5 fruit fly cellular contexts compared by ENCODE assay signal in genomic region chrX:6678635-6679501, dm6.
TF ChIP-seq lines count a peak whose summit lies in the region.

Gene ND-ASHI, minus strand, starts transcription at chrX:6679118.

- TF ChIP-seq CTCF in whole organism, embryonic (GFP tag; optimal IDR thresholded peaks at IDR 0.05; lab: Kevin White, UChicago): peak; percentile 66

TF ChIP-seq in whole organism, adult, 20 proteins besides CTCF, POLR2A, EP300 and RAD21 (continues in another document):
- TF ChIP-seq Mnt (GFP tag; optimal IDR thresholded peaks at IDR 0.05; lab: Kevin White, UChicago) (peak; percentile 79), bab1 (GFP tag; optimal IDR thresholded peaks at IDR 0.05; lab: Kevin White, UChicago) (peak; percentile 89), CG11617 (GFP tag; optimal IDR thresholded peaks at IDR 0.05; lab: Kevin White, UChicago) (peak; percentile 88), Hr96 (GFP tag; optimal IDR thresholded peaks at IDR 0.05; lab: Kevin White, UChicago) (no peak), ovo (GFP tag; optimal IDR thresholded peaks at IDR 0.05; lab: Kevin White, UChicago) (peak; percentile 30), CG14711 (tag; optimal IDR thresholded peaks at IDR 0.05; lab: Kevin White, UChicago) (peak; percentile 88), Clk (GFP tag; optimal IDR thresholded peaks at IDR 0.05; lab: Kevin White, UChicago) (peak; percentile 77), CG12768 (GFP tag; optimal IDR thresholded peaks at IDR 0.05; lab: Kevin White, UChicago) (peak; percentile 95), pad (GFP tag; optimal IDR thresholded peaks at IDR 0.05; lab: Kevin White, UChicago) (peak; percentile 89), kay (GFP tag; lab: Kevin White, UChicago; ENCODE audit: borderline replicate concordance) (no peak), Crg-1 (GFP tag; optimal IDR thresholded peaks at IDR 0.05; lab: Kevin White, UChicago) (peak; percentile 85), CG1620 (GFP tag; optimal IDR thresholded peaks at IDR 0.05; lab: Kevin White, UChicago) (peak; percentile 83), CG7045 (GFP tag; optimal IDR thresholded peaks at IDR 0.05; lab: Kevin White, UChicago) (peak; percentile 87), toe (GFP tag; optimal IDR thresholded peaks at IDR 0.05; lab: Kevin White, UChicago) (no peak), CG5204 (GFP tag; optimal IDR thresholded peaks at IDR 0.05; lab: Kevin White, UChicago) (no peak), CG33017 (tag; optimal IDR thresholded peaks at IDR 0.05; lab: Kevin White, UChicago) (peak; percentile 91), cic (GFP tag; optimal IDR thresholded peaks at IDR 0.05; lab: Kevin White, UChicago) (peak; percentile 75), CG7101 (tag; optimal IDR thresholded peaks at IDR 0.05; lab: Kevin White, UChicago) (peak; percentile 95)

TF ChIP-seq in whole organism, embryonic, 481 proteins besides CTCF, POLR2A, EP300 and RAD21 (continues in another document):
- TF ChIP-seq gsb-n (tag; optimal IDR thresholded peaks at IDR 0.05; lab: Kevin White, UChicago) (peak; percentile 84), CG18262 (tag; optimal IDR thresholded peaks at IDR 0.05; lab: Kevin White, UChicago) (peak; percentile 88), CG11696 (GFP tag; IDR thresholded peaks at IDR 0.05; lab: Robert Waterston, UW) (peak; percentile 98), CG1603 (tag; optimal IDR thresholded peaks at IDR 0.05; lab: Kevin White, UChicago) (peak; percentile 96), sug (tag; optimal IDR thresholded peaks at IDR 0.05; lab: Kevin White, UChicago) (peak; percentile 90), Ravus (GFP tag; IDR thresholded peaks at IDR 0.05; lab: Robert Waterston, UW) (peak; percentile 85), Hr3 (GFP tag; optimal IDR thresholded peaks at IDR 0.05; lab: Kevin White, UChicago) (peak; percentile 90), Hr39 (optimal IDR thresholded peaks at IDR 0.05; lab: Kevin White, UChicago) (no peak), repo (GFP tag; optimal IDR thresholded peaks at IDR 0.05; lab: Kevin White, UChicago) (peak; percentile 86), Kr (GFP tag; optimal IDR thresholded peaks at IDR 0.05; lab: Kevin White, UChicago) (no peak), maf-S (GFP tag; optimal IDR thresholded peaks at IDR 0.05; lab: Kevin White, UChicago) (peak; percentile 90), CG14667 (GFP tag; IDR thresholded peaks at IDR 0.05; lab: Robert Waterston, UW) (peak; percentile 90), fru (optimal IDR thresholded peaks at IDR 0.05; lab: Kevin White, UChicago) (no peak), CG2678 (tag; optimal IDR thresholded peaks at IDR 0.05; lab: Kevin White, UChicago) (peak; percentile 96), CG11504 (tag; optimal IDR thresholded peaks at IDR 0.05; lab: Kevin White, UChicago) (peak; percentile 92), usp (GFP tag; optimal IDR thresholded peaks at IDR 0.05; lab: Kevin White, UChicago) (no peak), Spps (tag; optimal IDR thresholded peaks at IDR 0.05; lab: Kevin White, UChicago) (peak; percentile 82), eyg (GFP tag; optimal IDR thresholded peaks at IDR 0.05; lab: Kevin White, UChicago) (peak; percentile 91), CG4424 (GFP tag; optimal IDR thresholded peaks at IDR 0.05; lab: Kevin White, UChicago) (peak; percentile 92)

TF ChIP-seq in whole organism, prepupa, 60 proteins besides CTCF, POLR2A, EP300 and RAD21 (continues in another document):
- peak; percentile 95 for TF ChIP-seq Ets96B (tag; optimal IDR thresholded peaks at IDR 0.05; lab: Kevin White, UChicago)
- peak; percentile 99 for TF ChIP-seq eg (GFP tag; IDR thresholded peaks at IDR 0.05; lab: Robert Waterston, UW)
- TF ChIP-seq CG11762 (GFP tag; optimal IDR thresholded peaks at IDR 0.05; lab: Kevin White, UChicago; ENCODE audit: insufficient read depth): peak; percentile 96
- TF ChIP-seq ss (GFP tag; optimal IDR thresholded peaks at IDR 0.05; lab: Kevin White, UChicago): peak; percentile 98
- TF ChIP-seq Ets21C (GFP tag; optimal IDR thresholded peaks at IDR 0.05; lab: Kevin White, UChicago): peak; percentile 91
- peak; percentile 96 for TF ChIP-seq CG9139 (GFP tag; optimal IDR thresholded peaks at IDR 0.05; lab: Kevin White, UChicago)
- peak; percentile 97 for TF ChIP-seq acj6 (GFP tag; optimal IDR thresholded peaks at IDR 0.05; lab: Kevin White, UChicago)
- TF ChIP-seq CG34406 (GFP tag; optimal IDR thresholded peaks at IDR 0.05; lab: Kevin White, UChicago): peak; percentile 97
- TF ChIP-seq CG6808 (GFP tag; optimal IDR thresholded peaks at IDR 0.05; lab: Kevin White, UChicago): peak; percentile 97
- TF ChIP-seq Eip78C (GFP tag; lab: Kevin White, UChicago): peak; percentile 99
- peak; percentile 96 for TF ChIP-seq CG8632 (GFP tag; optimal IDR thresholded peaks at IDR 0.05; lab: Kevin White, UChicago)
- TF ChIP-seq achi (GFP tag; optimal IDR thresholded peaks at IDR 0.05; lab: Kevin White, UChicago): peak; percentile 95
- peak; percentile 95 for TF ChIP-seq vri (GFP tag; optimal IDR thresholded peaks at IDR 0.05; lab: Kevin White, UChicago)
- peak; percentile 95 for TF ChIP-seq CG16779 (tag; optimal IDR thresholded peaks at IDR 0.05; lab: Kevin White, UChicago)
- TF ChIP-seq CG11294 (GFP tag; IDR thresholded peaks at IDR 0.05; lab: Robert Waterston, UW): peak; percentile 95
- TF ChIP-seq lz (GFP tag; optimal IDR thresholded peaks at IDR 0.05; lab: Kevin White, UChicago): peak; percentile 97
- TF ChIP-seq dsx (GFP tag; optimal IDR thresholded peaks at IDR 0.05; lab: Kevin White, UChicago; ENCODE audit: poor library complexity, severe bottlenecking): peak; percentile 94
- peak; percentile 97 for TF ChIP-seq topi (GFP tag; optimal IDR thresholded peaks at IDR 0.05; lab: Kevin White, UChicago)
- peak; percentile 94 to 95 for TF ChIP-seq salr (GFP tag; optimal IDR thresholded peaks at IDR 0.05; lab: Kevin White, UChicago)

TF ChIP-seq in whole organism, pupa, 21 proteins besides CTCF, POLR2A, EP300 and RAD21:
- TF ChIP-seq Ets98B (GFP tag; IDR thresholded peaks at IDR 0.05; lab: Robert Waterston, UW): peak; percentile 98
- TF ChIP-seq CG15710 (tag; optimal IDR thresholded peaks at IDR 0.05; lab: Kevin White, UChicago): peak; percentile 97
- peak; percentile 92 for TF ChIP-seq rn (GFP tag; IDR thresholded peaks at IDR 0.05; lab: Robert Waterston, UW)
- TF ChIP-seq CG8159 (tag; optimal IDR thresholded peaks at IDR 0.05; lab: Kevin White, UChicago): peak; percentile 96
- peak; percentile 99 for TF ChIP-seq CG4496 (GFP tag; IDR thresholded peaks at IDR 0.05; lab: Robert Waterston, UW)
- TF ChIP-seq fd96Ca (GFP tag; IDR thresholded peaks at IDR 0.05; lab: Robert Waterston, UW): peak; percentile 98
- TF ChIP-seq CG17806 (tag; optimal IDR thresholded peaks at IDR 0.05; lab: Kevin White, UChicago): peak; percentile 95
- TF ChIP-seq CG32121 (GFP tag; IDR thresholded peaks at IDR 0.05; lab: Robert Waterston, UW): peak; percentile 97
- peak; percentile 97 for TF ChIP-seq CG34367 (tag; optimal IDR thresholded peaks at IDR 0.05; lab: Kevin White, UChicago)
- TF ChIP-seq CG9948 (tag; optimal IDR thresholded peaks at IDR 0.05; lab: Kevin White, UChicago): peak; percentile 95
- TF ChIP-seq CG12605 (GFP tag; IDR thresholded peaks at IDR 0.05; lab: Robert Waterston, UW): peak; percentile 97
- TF ChIP-seq Pif1A (GFP tag; optimal IDR thresholded peaks at IDR 0.05; lab: Kevin White, UChicago): peak; percentile 97
- peak; percentile 61 for TF ChIP-seq EcR (GFP tag; optimal IDR thresholded peaks at IDR 0.05; lab: Kevin White, UChicago)
- TF ChIP-seq CG13204 (GFP tag; optimal IDR thresholded peaks at IDR 0.05; lab: Kevin White, UChicago): peak; percentile 93
- TF ChIP-seq Snoo (tag; optimal IDR thresholded peaks at IDR 0.05; lab: Kevin White, UChicago): peak; percentile 96
- peak; percentile 96 for TF ChIP-seq Pif1B (GFP tag; optimal IDR thresholded peaks at IDR 0.05; lab: Kevin White, UChicago)
- TF ChIP-seq gl (tag; optimal IDR thresholded peaks at IDR 0.05; lab: Kevin White, UChicago): peak; percentile 92
- peak; percentile 89 for TF ChIP-seq CG10348 (GFP tag; IDR thresholded peaks at IDR 0.05; lab: Robert Waterston, UW)
- TF ChIP-seq CG14655 (GFP tag; optimal IDR thresholded peaks at IDR 0.05; lab: Kevin White, UChicago): peak; percentile 97
- TF ChIP-seq CG8301 (tag; optimal IDR thresholded peaks at IDR 0.05; lab: Kevin White, UChicago): peak; percentile 97
- TF ChIP-seq D1 (tag; optimal IDR thresholded peaks at IDR 0.05; lab: Kevin White, UChicago): no peak
TF ChIP-seq in whole organism, pupa: peak in this region for 20.

TF ChIP-seq in whole organism, wandering third instar larva, 38 proteins besides CTCF, POLR2A, EP300 and RAD21 (continues in another document):
- no peak for TF ChIP-seq Dif (GFP tag; optimal IDR thresholded peaks at IDR 0.05; lab: Kevin White, UChicago; ENCODE audit: partially characterized antibody)
- peak; percentile 91 for TF ChIP-seq psq (GFP tag; optimal IDR thresholded peaks at IDR 0.05; lab: Kevin White, UChicago)
- TF ChIP-seq Abd-B (GFP tag; optimal IDR thresholded peaks at IDR 0.05; lab: Kevin White, UChicago): no peak
- TF ChIP-seq usp (GFP tag; optimal IDR thresholded peaks at IDR 0.05; lab: Kevin White, UChicago): no peak
- peak; percentile 95 for TF ChIP-seq br (GFP tag; optimal IDR thresholded peaks at IDR 0.05; lab: Kevin White, UChicago)
- TF ChIP-seq Myc (optimal IDR thresholded peaks at IDR 0.05; lab: Kevin White, UChicago): no peak
- no peak for TF ChIP-seq brk (GFP tag; optimal IDR thresholded peaks at IDR 0.05; lab: Kevin White, UChicago)
- TF ChIP-seq h (GFP tag; optimal IDR thresholded peaks at IDR 0.05; lab: Kevin White, UChicago): peak; percentile 96
- peak; percentile 73 for TF ChIP-seq GATAd (GFP tag; optimal IDR thresholded peaks at IDR 0.05; lab: Kevin White, UChicago)
- peak; percentile 89 for TF ChIP-seq Hr83 (GFP tag; optimal IDR thresholded peaks at IDR 0.05; lab: Kevin White, UChicago; ENCODE audit: poor library complexity, severe bottlenecking)
- no peak for TF ChIP-seq tai (GFP tag; optimal IDR thresholded peaks at IDR 0.05; lab: Kevin White, UChicago)
- no peak for TF ChIP-seq Hr78 (GFP tag; optimal IDR thresholded peaks at IDR 0.05; lab: Kevin White, UChicago)
- TF ChIP-seq N (GFP tag; optimal IDR thresholded peaks at IDR 0.05; lab: Kevin White, UChicago): no peak
- peak; percentile 94 for TF ChIP-seq dmrt93B (GFP tag; optimal IDR thresholded peaks at IDR 0.05; lab: Kevin White, UChicago)
- no peak for TF ChIP-seq Hnf4 (GFP tag; optimal IDR thresholded peaks at IDR 0.05; lab: Kevin White, UChicago)
- peak; percentile 68 to 97 for TF ChIP-seq foxo (GFP tag; optimal IDR thresholded peaks at IDR 0.05; lab: Kevin White, UChicago)
- TF ChIP-seq sv (GFP tag; optimal IDR thresholded peaks at IDR 0.05; lab: Kevin White, UChicago): peak; percentile 94
- peak; percentile 93 for TF ChIP-seq CG9705 (GFP tag; optimal IDR thresholded peaks at IDR 0.05; lab: Kevin White, UChicago)
- TF ChIP-seq OdsH (GFP tag; optimal IDR thresholded peaks at IDR 0.05; lab: Kevin White, UChicago): peak; percentile 93
- TF ChIP-seq CrebA (GFP tag; optimal IDR thresholded peaks at IDR 0.05; lab: Kevin White, UChicago; ENCODE audit: borderline replicate concordance): no peak
- peak; percentile 90 for TF ChIP-seq sage (GFP tag; optimal IDR thresholded peaks at IDR 0.05; lab: Kevin White, UChicago)
- no peak for TF ChIP-seq lola (GFP tag; optimal IDR thresholded peaks at IDR 0.05; lab: Kevin White, UChicago)
- TF ChIP-seq HLH106 (tag; optimal IDR thresholded peaks at IDR 0.05; lab: Kevin White, UChicago): peak; percentile 94
